Worm (Caenorhabditis elegans) whole organism, mixed stage, embryonic: ENCODE results near the gene fbxa-72.

Source experiments
- M03D4.4 ChIP-seq: sonication (generic microtip); optimal IDR thresholded peaks from 2 replicates; lab custom pipeline; 2017; ENCODE audit warnings: mild to moderate bottlenecking, missing genetic modification characterization, missing compliant biosample characterization
- bed-3 ChIP-seq: fragments of 200-800 bp; sonication (Bioruptor generic); optimal IDR thresholded peaks from 3 replicates; lab custom pipeline; 2018; ENCODE audit warnings: mild to moderate bottlenecking, missing genetic modification characterization, moderate library complexity, missing compliant biosample characterization
- blmp-1 ChIP-seq: fragments of 150-350 bp; optimal IDR thresholded peaks from 2 replicates; lab custom pipeline; 2014; ENCODE audit warnings: missing biosample characterization, missing genetic modification characterization
- ceh-39 ChIP-seq: fragments of 150-350 bp; optimal IDR thresholded peaks from 2 replicates; lab custom pipeline; 2014; ENCODE audit warnings: missing biosample characterization, missing genetic modification characterization
- ceh-43 ChIP-seq: fragments of 200-800 bp; sonication (Bioruptor generic); optimal IDR thresholded peaks from 2 replicates; lab custom pipeline; 2018; ENCODE audit warnings: mild to moderate bottlenecking, missing genetic modification characterization, moderate library complexity, missing compliant biosample characterization
- ceh-83 ChIP-seq: fragments of 200-800 bp; sonication (Bioruptor generic); optimal IDR thresholded peaks from 2 replicates; lab custom pipeline; 2018; ENCODE audit warnings: mild to moderate bottlenecking, missing genetic modification characterization, missing compliant biosample characterization
- ces-1 ChIP-seq: fragments of 150-350 bp; optimal IDR thresholded peaks from 2 replicates; lab custom pipeline; 2014; ENCODE audit warnings: missing biosample characterization, missing genetic modification reagents, missing genetic modification characterization
- cnd-1 ChIP-seq: fragments of 200-800 bp; sonication (Bioruptor generic); optimal IDR thresholded peaks from 2 replicates; lab custom pipeline; 2018; ENCODE audit warnings: mild to moderate bottlenecking, missing genetic modification characterization, missing compliant biosample characterization
- drap-1 ChIP-seq: fragments of 200-800 bp; sonication (Bioruptor generic); optimal IDR thresholded peaks from 3 replicates; lab custom pipeline; 2018; ENCODE audit warnings: mild to moderate bottlenecking, missing genetic modification characterization, missing compliant biosample characterization
- elt-1 ChIP-seq: sonication (generic microtip); optimal IDR thresholded peaks from 2 replicates; lab custom pipeline; 2017; ENCODE audit warnings: missing genetic modification characterization, mild to moderate bottlenecking, missing compliant biosample characterization, antibody characterized with exemption, moderate library complexity, borderline replicate concordance; ENCODE audit not compliant: insufficient read depth
- elt-3 ChIP-seq: fragments of 150-350 bp; optimal IDR thresholded peaks from 2 replicates; lab custom pipeline; 2014; ENCODE audit warnings: missing biosample characterization, missing genetic modification characterization
- flh-1 ChIP-seq: fragments of 200-800 bp; sonication (Bioruptor generic); optimal IDR thresholded peaks from 2 replicates; lab custom pipeline; 2018; ENCODE audit warnings: mild to moderate bottlenecking, missing genetic modification characterization, moderate library complexity, missing compliant biosample characterization
- ham-2 ChIP-seq: fragments of 200-800 bp; sonication (Bioruptor generic); optimal IDR thresholded peaks from 2 replicates; lab custom pipeline; 2018; ENCODE audit warnings: mild to moderate bottlenecking, missing genetic modification characterization, missing compliant biosample characterization
- hlh-1 ChIP-seq: fragments of 150-350 bp; optimal IDR thresholded peaks from 2 replicates; lab custom pipeline; 2014; ENCODE audit warnings: missing biosample characterization, missing genetic modification reagents, missing genetic modification characterization
- lin-13 ChIP-seq: fragments of 150-350 bp; optimal IDR thresholded peaks from 2 replicates; lab custom pipeline; 2014; ENCODE audit warnings: missing biosample characterization, missing genetic modification characterization
- lin-32 ChIP-seq: fragments of 200-800 bp; sonication (Bioruptor generic); optimal IDR thresholded peaks from 2 replicates; lab custom pipeline; 2018; ENCODE audit warnings: mild to moderate bottlenecking, missing genetic modification characterization, missing compliant biosample characterization
- mab-5 ChIP-seq: fragments of 150-350 bp; optimal IDR thresholded peaks from 2 replicates; lab custom pipeline; 2014; ENCODE audit warnings: missing biosample characterization, missing genetic modification characterization
- mep-1 ChIP-seq: fragments of 150-350 bp; optimal IDR thresholded peaks from 2 replicates; lab custom pipeline; 2017; ENCODE audit warnings: missing biosample characterization, missing genetic modification reagents, missing genetic modification characterization, inconsistent platforms
- mls-2 ChIP-seq: sonication (generic microtip); optimal IDR thresholded peaks from 2 replicates; lab custom pipeline; 2016; ENCODE audit warnings: mild to moderate bottlenecking, missing genetic modification characterization, moderate library complexity, missing compliant biosample characterization
- nhr-12 ChIP-seq: fragments of 150-350 bp; optimal IDR thresholded peaks from 2 replicates; lab custom pipeline; 2014; ENCODE audit warnings: missing biosample characterization, missing genetic modification characterization
- nhr-237 ChIP-seq: fragments of 150-350 bp; optimal IDR thresholded peaks from 2 replicates; lab custom pipeline; 2014; ENCODE audit warnings: missing biosample characterization, missing genetic modification characterization
- nhr-28 ChIP-seq: fragments of 150-350 bp; optimal IDR thresholded peaks from 2 replicates; lab custom pipeline; 2014; ENCODE audit warnings: missing biosample characterization, missing genetic modification characterization
- nhr-76 ChIP-seq: sonication (generic microtip); optimal IDR thresholded peaks from 2 replicates; lab custom pipeline; 2017; ENCODE audit warnings: missing biosample characterization, missing genetic modification characterization
- pha-4 ChIP-seq: fragments of 150-350 bp; optimal IDR thresholded peaks from 2 replicates; lab custom pipeline; 2018; ENCODE audit warnings: missing biosample characterization, missing genetic modification reagents, missing genetic modification characterization
- sem-2 ChIP-seq: fragments of 200-800 bp; sonication (Bioruptor generic); optimal IDR thresholded peaks from 2 replicates; lab custom pipeline; 2018; ENCODE audit warnings: mild to moderate bottlenecking, missing genetic modification characterization, missing compliant biosample characterization
- snpc-4 ChIP-seq: fragments of 150-350 bp; optimal IDR thresholded peaks from 2 replicates; lab custom pipeline; 2014; ENCODE audit warnings: missing biosample characterization, missing genetic modification characterization
- sptf-1 ChIP-seq: sonication (generic microtip); optimal IDR thresholded peaks from 2 replicates; lab custom pipeline; 2017; ENCODE audit warnings: mild to moderate bottlenecking, missing genetic modification characterization, moderate library complexity, missing compliant biosample characterization
- tbx-8 ChIP-seq: fragments of 200-800 bp; sonication (Bioruptor generic); optimal IDR thresholded peaks from 2 replicates; lab custom pipeline; 2018; ENCODE audit warnings: mild to moderate bottlenecking, missing genetic modification characterization, moderate library complexity, missing compliant biosample characterization
- unc-39 ChIP-seq: fragments of 150-350 bp; optimal IDR thresholded peaks from 2 replicates; lab custom pipeline; 2014; ENCODE audit warnings: missing biosample characterization, missing genetic modification characterization
- unc-62 ChIP-seq: fragments of 150-350 bp; optimal IDR thresholded peaks from 2 replicates; lab custom pipeline; 2014; ENCODE audit warnings: missing biosample characterization, missing genetic modification reagents, missing genetic modification characterization
- zip-8 ChIP-seq: fragments of 150-350 bp; optimal IDR thresholded peaks from 2 replicates; lab custom pipeline; 2014; ENCODE audit warnings: missing biosample characterization, missing genetic modification characterization
- ztf-11 ChIP-seq: fragments of 150-350 bp; optimal IDR thresholded peaks from 2 replicates; lab custom pipeline; 2014; ENCODE audit warnings: missing biosample characterization, missing genetic modification characterization

fbxa-72 gene

DNA sequence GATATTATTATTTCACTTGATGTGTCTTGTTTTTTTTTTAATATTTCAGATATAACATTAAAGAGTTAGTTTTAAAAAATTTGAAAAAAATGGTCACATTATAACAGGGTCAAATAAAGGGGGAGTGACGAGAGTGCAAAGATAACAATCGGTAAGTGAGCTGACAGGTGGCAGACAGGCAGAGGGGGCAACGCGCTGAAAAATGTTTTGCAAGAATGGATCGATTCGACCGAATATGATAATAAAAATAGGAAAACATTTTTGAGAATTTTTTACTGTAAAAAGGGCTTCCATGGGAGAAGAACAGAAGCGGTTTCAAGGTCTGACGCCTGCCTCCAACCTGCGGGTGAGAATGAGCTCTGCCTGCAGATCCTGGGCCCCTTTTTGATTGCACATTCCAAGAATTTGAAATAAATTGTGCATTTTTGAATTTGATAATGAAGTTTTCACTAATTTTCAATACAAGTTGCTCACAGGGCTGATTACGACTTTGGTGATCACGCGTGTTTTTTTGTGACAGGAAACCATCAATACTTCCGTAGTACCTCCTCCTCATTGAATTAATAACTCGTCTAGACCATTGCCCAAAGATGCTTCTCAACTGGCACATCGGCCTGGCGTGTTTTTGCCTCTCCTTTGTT, 23.1 kb upstream of the fbxa-72 start, which contains the start of the genes ugt-29 and srx-5:
Gene ugt-29 (minus strand): TSS at position 101 of the 641 bp plus-strand sequence.
Gene srx-5 (plus strand): TSS at position 591 of the 641 bp plus-strand sequence.
- TF ChIP-seq tbx-8 (GFP tag; lab: Kevin White, UChicago) (no peak), sem-2 (GFP tag; lab: Kevin White, UChicago) (no peak), mab-5 (tag; lab: Kevin White, UChicago) (no peak), drap-1 (GFP tag; lab: Kevin White, UChicago) (no peak), nhr-28 (no peak), nhr-12 (tag; lab: Kevin White, UChicago) (no peak), pha-4 (tag; lab: Kevin White, UChicago) (no peak)

DNA sequence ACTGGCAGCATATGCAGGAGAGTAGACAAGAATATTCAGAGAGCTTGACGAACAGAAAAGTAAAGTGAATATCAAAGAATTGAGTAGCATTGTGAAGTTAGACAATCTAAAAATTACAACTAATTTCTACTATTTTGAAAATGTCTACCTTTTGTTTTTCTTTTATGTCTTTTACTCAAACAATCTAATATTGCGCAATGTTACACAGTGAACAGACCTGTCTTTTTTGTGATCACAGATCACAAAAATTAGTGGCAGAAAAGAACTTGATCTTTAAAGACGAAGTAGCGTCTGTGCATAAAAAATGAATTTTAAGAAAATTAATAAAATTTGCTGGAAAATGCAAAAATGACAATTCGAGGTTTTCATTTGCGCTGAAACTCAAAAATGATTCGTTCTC, 22.5 kb upstream of the fbxa-72 start:
- TF ChIP-seq zip-8 (tag; lab: Kevin White, UChicago) (peak; percentile 74), ceh-83 (GFP tag; lab: Kevin White, UChicago) (no peak)

DNA sequence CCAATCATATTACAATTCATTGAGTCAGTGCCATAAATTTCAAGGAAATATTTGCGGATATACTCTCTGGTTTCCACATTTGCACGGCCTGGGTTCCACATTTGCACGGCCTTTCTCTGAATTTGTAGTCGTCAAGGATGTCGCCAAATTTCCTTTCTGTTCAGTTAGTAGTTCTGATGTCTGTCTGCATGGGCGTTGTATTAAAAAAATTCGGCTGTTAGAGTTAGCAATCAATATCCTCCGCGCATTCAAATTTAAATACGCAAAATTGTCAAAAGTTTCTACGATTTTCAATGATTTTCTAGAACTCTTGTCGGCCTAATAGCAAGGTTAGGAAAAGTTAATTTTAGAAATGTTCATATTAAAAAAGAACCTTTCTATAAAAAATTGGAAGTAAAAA, 19.4 kb upstream of the fbxa-72 start, which contains the start of gene srj-52:
Gene srj-52 (minus strand): TSS at position 101 of the 400 bp plus-strand sequence.
- TF ChIP-seq ces-1 (GFP tag; lab: Kevin White, UChicago) (no peak), nhr-237 (no peak), bed-3 (GFP tag; lab: Kevin White, UChicago) (no peak), unc-62 (no peak), pha-4 (tag; lab: Kevin White, UChicago) (no peak), elt-1 (tag; lab: Kevin White, UChicago) (no peak), flh-1 (GFP tag; lab: Kevin White, UChicago) (no peak), ceh-39 (no peak), ceh-83 (GFP tag; lab: Kevin White, UChicago) (no peak), ceh-43 (GFP tag; lab: Kevin White, UChicago) (no peak), snpc-4 (tag; lab: Kevin White, UChicago) (no peak), lin-32 (GFP tag; lab: Kevin White, UChicago) (no peak), nhr-76 (tag; lab: Kevin White, UChicago) (no peak), cnd-1 (tag; lab: Kevin White, UChicago) (no peak), mls-2 (tag; lab: Kevin White, UChicago) (no peak), ham-2 (GFP tag; lab: Kevin White, UChicago) (no peak), M03D4.4 (no peak), lin-13 (tag; lab: Kevin White, UChicago) (no peak)

DNA sequence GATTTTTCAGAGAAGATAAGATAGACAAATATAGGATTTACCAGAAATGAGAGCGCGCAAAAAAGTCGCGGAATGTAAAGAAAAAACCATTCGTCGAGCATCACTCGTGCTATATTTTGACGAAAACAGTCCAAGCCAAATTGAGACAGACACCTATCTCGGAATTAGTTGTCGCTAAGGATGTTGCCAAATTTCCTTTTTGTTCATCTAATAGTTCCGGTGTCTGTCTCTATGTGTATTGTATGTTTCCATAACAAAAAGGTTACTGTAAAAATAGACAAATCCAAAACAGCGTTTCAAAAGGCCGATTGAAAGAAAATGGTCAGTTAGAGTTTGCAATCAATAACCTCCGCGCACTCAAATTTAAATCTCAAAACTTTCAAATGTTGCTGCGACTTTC, 18.1 kb upstream of the fbxa-72 start, which contains the start of gene srj-53:
Gene srj-53 (minus strand): TSS at position 101 of the 400 bp plus-strand sequence.
- TF ChIP-seq zip-8 (tag; lab: Kevin White, UChicago), result no peak
- TF ChIP-seq cnd-1 (tag; lab: Kevin White, UChicago), result no peak
- no peak for TF ChIP-seq mls-2 (tag; lab: Kevin White, UChicago)
- no peak for TF ChIP-seq unc-39 (tag; lab: Kevin White, UChicago)
- TF ChIP-seq hlh-1 (tag; lab: Kevin White, UChicago), result no peak
- no peak for TF ChIP-seq nhr-237
- no peak for TF ChIP-seq elt-3
- no peak for TF ChIP-seq pha-4 (tag; lab: Kevin White, UChicago)
- no peak for TF ChIP-seq M03D4.4
- TF ChIP-seq ztf-11 (tag; lab: Kevin White, UChicago), result no peak
- no peak for TF ChIP-seq elt-1 (tag; lab: Kevin White, UChicago)
- no peak for TF ChIP-seq blmp-1 (tag; lab: Kevin White, UChicago)
- TF ChIP-seq sem-2 (GFP tag; lab: Kevin White, UChicago), result no peak
- TF ChIP-seq sptf-1 (tag; lab: Kevin White, UChicago), result no peak
- no peak for TF ChIP-seq nhr-12 (tag; lab: Kevin White, UChicago)
- no peak for TF ChIP-seq mep-1
- TF ChIP-seq, all 35 proteins: peak for 0
